Worm (Caenorhabditis elegans) whole organism, midembryonic: ENCODE data around the gene C03B1.7.

Experiments
- T22C8.4 ChIP-seq: fragments of 200-800 bp; sonication (Bioruptor generic); IDR thresholded peaks from 2 replicates; pipeline ENCODE4 v1.3.6; 2022; ENCODE audit warnings: missing genetic modification characterization, missing compliant biosample characterization
- cog-1 ChIP-seq: sonication (generic microtip); optimal IDR thresholded peaks from 2 replicates; lab custom pipeline; 2016; ENCODE audit warnings: missing genetic modification characterization, missing compliant biosample characterization
- flt-1 ChIP-seq: fragments of 200-800 bp; sonication (Bioruptor generic); IDR thresholded peaks from 2 replicates; pipeline ENCODE4 v1.3.6; 2022; ENCODE audit warnings: missing genetic modification characterization, missing compliant biosample characterization
- klf-2 ChIP-seq: fragments of 200-800 bp; sonication (Bioruptor generic); conservative IDR thresholded peaks from 2 replicates; pipeline ENCODE4 v1.3.6; 2022; ENCODE audit warnings: missing genetic modification reagents, missing genetic modification characterization, missing compliant biosample characterization
- ref-1 ChIP-seq: fragments of 200-800 bp; sonication (Bioruptor generic); conservative IDR thresholded peaks from 2 replicates; pipeline ENCODE4 v1.3.6; 2022; ENCODE audit warnings: missing genetic modification reagents, missing genetic modification characterization, missing compliant biosample characterization

- TF ChIP-seq ref-1 (GFP tag; lab: Robert Waterston, UW) (no peak), flt-1 (GFP tag; lab: Robert Waterston, UW) (no peak), cog-1 (no peak), T22C8.4 (GFP tag; lab: Robert Waterston, UW) (no peak), klf-2 (GFP tag; lab: Robert Waterston, UW) (no peak)
Observed at ce11 chrX:6299641-6300240, 41.9 kb upstream of the C03B1.7 start, which contains the start of gene cest-16.
